Worm (Caenorhabditis elegans) whole organism, midembryonic: Measurements from ENCODE around the gene spas-1.

ENCODE experiments used
- T22C8.4 ChIP-seq: fragments of 200-800 bp; sonication (Bioruptor generic); IDR thresholded peaks from 2 replicates; pipeline ENCODE4 v1.3.6; 2022; ENCODE audit warnings: missing genetic modification characterization, missing compliant biosample characterization
- cog-1 ChIP-seq: sonication (generic microtip); optimal IDR thresholded peaks from 2 replicates; lab custom pipeline; 2016; ENCODE audit warnings: missing genetic modification characterization, missing compliant biosample characterization
- flt-1 ChIP-seq: fragments of 200-800 bp; sonication (Bioruptor generic); IDR thresholded peaks from 2 replicates; pipeline ENCODE4 v1.3.6; 2022; ENCODE audit warnings: missing genetic modification characterization, missing compliant biosample characterization
- klf-2 ChIP-seq: fragments of 200-800 bp; sonication (Bioruptor generic); conservative IDR thresholded peaks from 2 replicates; pipeline ENCODE4 v1.3.6; 2022; ENCODE audit warnings: missing genetic modification reagents, missing genetic modification characterization, missing compliant biosample characterization
- med-1 ChIP-seq: sonication (generic microtip); optimal IDR thresholded peaks from 2 replicates; lab custom pipeline; 2017; ENCODE audit warnings: missing genetic modification characterization, mild to moderate bottlenecking, missing compliant biosample characterization, antibody characterized with exemption, missing genetic modification reagents; ENCODE audit not compliant: insufficient read depth
- ref-1 ChIP-seq: fragments of 200-800 bp; sonication (Bioruptor generic); conservative IDR thresholded peaks from 2 replicates; pipeline ENCODE4 v1.3.6; 2022; ENCODE audit warnings: missing genetic modification reagents, missing genetic modification characterization, missing compliant biosample characterization
- ztf-23 ChIP-seq: fragments of 200-800 bp; sonication (Bioruptor generic); IDR thresholded peaks from 2 replicates; pipeline ENCODE4 v1.3.6; 2022; ENCODE audit warnings: missing genetic modification reagents, missing genetic modification characterization, missing compliant biosample characterization

DNA sequence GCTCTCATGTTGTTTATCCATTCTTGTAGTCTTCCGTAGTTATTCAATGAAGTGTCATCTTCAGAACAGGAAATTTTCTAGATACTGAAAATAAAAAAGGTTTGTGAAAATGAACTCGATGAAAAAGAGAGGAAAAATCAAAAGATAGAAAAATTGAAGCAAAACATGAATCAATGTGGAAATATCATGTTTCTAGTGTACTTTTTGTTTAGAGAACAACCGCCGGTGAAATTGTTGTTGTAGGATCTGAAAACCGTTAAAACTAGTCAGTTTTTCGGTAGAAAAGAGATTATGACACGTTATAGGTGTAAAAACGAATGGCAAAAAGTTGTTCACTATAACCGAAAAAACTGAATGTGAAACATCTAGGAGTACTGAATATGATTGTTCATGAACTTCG lies 41.6 kb downstream of the spas-1 start, which contains the start of gene pacs-1:
- TF ChIP-seq ztf-23 (GFP tag; lab: Robert Waterston, UW) (no peak), cog-1 (no peak), flt-1 (GFP tag; lab: Robert Waterston, UW) (no peak), med-1 (GFP tag; lab: Kevin White, UChicago) (no peak), T22C8.4 (GFP tag; lab: Robert Waterston, UW) (no peak), klf-2 (no peak), ref-1 (GFP tag; lab: Robert Waterston, UW) (no peak)
